Fruit fly (Drosophila melanogaster) whole organism, embryonic: ENCODE data around the gene Rpp14a.

Experiments
- Aef1 ChIP-seq: fragments of 200-800 bp; sonication (Bioruptor generic); IDR thresholded peaks from 3 replicates; pipeline ENCODE4 v1.3.6; 2022; ENCODE audit warnings: missing biosample characterization, missing genetic modification characterization
- B-H2 ChIP-seq: fragments of 200-800 bp; sonication (Bioruptor generic); optimal IDR thresholded peaks from 2 replicates; lab custom pipeline; 2018; ENCODE audit warnings: missing biosample characterization, mild to moderate bottlenecking, missing genetic modification characterization
- Blimp-1 ChIP-seq: fragments of 200-800 bp; sonication (Bioruptor generic); optimal IDR thresholded peaks from 3 replicates; lab custom pipeline; 2018; ENCODE audit warnings: missing biosample characterization, missing genetic modification characterization, mild to moderate bottlenecking, moderate library complexity, missing genetic modification reagents
- CG1024 ChIP-seq: fragments of 200-800 bp; sonication (Bioruptor generic); IDR thresholded peaks from 2 replicates; pipeline ENCODE4 v1.3.6; 2022; ENCODE audit warnings: missing biosample characterization, missing genetic modification characterization
- CG11456 ChIP-seq: fragments of 200-800 bp; sonication (Bioruptor generic); IDR thresholded peaks from 3 replicates; pipeline ENCODE4 v1.3.6; 2022; ENCODE audit warnings: missing biosample characterization, missing genetic modification characterization
- CG17568 ChIP-seq: fragments of 200-800 bp; sonication (Bioruptor generic); optimal IDR thresholded peaks from 2 replicates; lab custom pipeline; 2018; ENCODE audit warnings: missing biosample characterization, mild to moderate bottlenecking, missing genetic modification characterization, moderate library complexity
- CG17612 ChIP-seq: fragments of 200-800 bp; sonication (Bioruptor generic); IDR thresholded peaks from 2 replicates; pipeline ENCODE4 v1.3.6; 2022; ENCODE audit warnings: missing biosample characterization, missing genetic modification characterization
- CG18262 ChIP-seq: fragments of 200-800 bp; optimal IDR thresholded peaks from 3 replicates; lab custom pipeline; 2019; ENCODE audit warnings: missing biosample characterization, mild to moderate bottlenecking, missing genetic modification characterization, moderate library complexity
- CG2129 ChIP-seq: fragments of 200-800 bp; sonication (Bioruptor generic); IDR thresholded peaks from 2 replicates; pipeline ENCODE4 v1.3.6; 2022; ENCODE audit warnings: missing biosample characterization, missing genetic modification characterization; ENCODE audit not compliant: partially characterized antibody
- CG30020 ChIP-seq: fragments of 200-800 bp; optimal IDR thresholded peaks from 2 replicates; lab custom pipeline; 2019; ENCODE audit warnings: missing biosample characterization, mild to moderate bottlenecking, missing genetic modification characterization, moderate library complexity
- CG30431 ChIP-seq: fragments of 200-800 bp; sonication (Bioruptor generic); optimal IDR thresholded peaks from 2 replicates; lab custom pipeline; 2017; ENCODE audit warnings: missing biosample characterization, missing genetic modification characterization
- CG31365 ChIP-seq: fragments of 200-800 bp; sonication (Bioruptor generic); optimal IDR thresholded peaks from 2 replicates; lab custom pipeline; 2018; ENCODE audit warnings: missing biosample characterization, mild to moderate bottlenecking, missing genetic modification characterization
- CG3281 ChIP-seq: fragments of 200-800 bp; sonication (Bioruptor generic); optimal IDR thresholded peaks from 3 replicates; lab custom pipeline; 2017; ENCODE audit warnings: missing biosample characterization, mild to moderate bottlenecking, missing genetic modification characterization
- CG34422 ChIP-seq: fragments of 200-800 bp; sonication (Bioruptor generic); IDR thresholded peaks from 3 replicates; pipeline ENCODE4 v1.3.6; 2022; ENCODE audit warnings: missing biosample characterization, missing genetic modification characterization
- CG3847 ChIP-seq: fragments of 200-800 bp; sonication (Bioruptor generic); IDR thresholded peaks from 2 replicates; pipeline ENCODE4 v1.3.6; 2022; ENCODE audit warnings: missing biosample characterization, missing genetic modification characterization
- CG5180 ChIP-seq: fragments of 200-800 bp; sonication (Bioruptor generic); optimal IDR thresholded peaks from 3 replicates; lab custom pipeline; 2017; ENCODE audit warnings: missing biosample characterization, missing genetic modification characterization, mild to moderate bottlenecking, moderate library complexity, missing genetic modification reagents
- CG6689 ChIP-seq: fragments of 200-800 bp; sonication (Bioruptor generic); IDR thresholded peaks from 2 replicates; pipeline ENCODE4 v1.3.6; 2022; ENCODE audit warnings: missing biosample characterization, missing genetic modification characterization
- CG6791 ChIP-seq: fragments of 200-800 bp; sonication (Bioruptor generic); IDR thresholded peaks from 3 replicates; pipeline ENCODE4 v1.3.6; 2022; ENCODE audit warnings: missing biosample characterization, missing genetic modification characterization; ENCODE audit not compliant: partially characterized antibody
- CG7556 ChIP-seq: fragments of 200-800 bp; sonication (Bioruptor generic); optimal IDR thresholded peaks from 2 replicates; lab custom pipeline; 2017; ENCODE audit warnings: missing biosample characterization, mild to moderate bottlenecking, missing genetic modification characterization
- CG7839 ChIP-seq: fragments of 200-800 bp; sonication (Bioruptor generic); optimal IDR thresholded peaks from 3 replicates; lab custom pipeline; 2018; ENCODE audit warnings: missing biosample characterization, mild to moderate bottlenecking, missing genetic modification characterization, moderate library complexity
- CG8765 ChIP-seq: fragments of 200-800 bp; sonication (Bioruptor generic); IDR thresholded peaks from 2 replicates; pipeline ENCODE4 v1.3.6; 2022; ENCODE audit warnings: missing biosample characterization, missing genetic modification characterization
- CG8944 ChIP-seq: fragments of 200-800 bp; sonication (Bioruptor generic); optimal IDR thresholded peaks from 3 replicates; lab custom pipeline; 2016; ENCODE audit warnings: missing biosample characterization, missing genetic modification characterization
- D ChIP-seq, 2 experiments: fragments of 200-800 bp in 1 of 2; fragments of >200 bp in 1 of 2; sonication (Bioruptor generic) in 1 of 2; optimal IDR thresholded peaks; 2 replicates in 1 of 2; 3 replicates in 1 of 2; lab custom pipeline; 2017; ENCODE audit warnings: mild to moderate bottlenecking in 1 of 2, missing biosample characterization in 1 of 2, missing genetic modification characterization in 1 of 2, missing genetic modification reagents in 1 of 2
- Dip3 ChIP-seq: fragments of 200-800 bp; sonication (Bioruptor generic); optimal IDR thresholded peaks from 3 replicates; lab custom pipeline; 2016; ENCODE audit warnings: missing biosample characterization, missing genetic modification characterization
- E2f1 ChIP-seq: fragments of 200-800 bp; sonication (Bioruptor generic); IDR thresholded peaks from 2 replicates; pipeline ENCODE4 v1.3.6; 2022; ENCODE audit warnings: missing biosample characterization, missing genetic modification characterization
- HHEX ChIP-seq: fragments of 200-800 bp; sonication (Bioruptor generic); optimal IDR thresholded peaks from 3 replicates; lab custom pipeline; 2017; ENCODE audit warnings: missing biosample characterization, mild to moderate bottlenecking, missing genetic modification characterization, missing genetic modification reagents
- Mad ChIP-seq: fragments of 200-800 bp; sonication (Bioruptor generic); optimal IDR thresholded peaks from 2 replicates; lab custom pipeline; 2016; ENCODE audit warnings: missing biosample characterization, missing genetic modification characterization
- Med ChIP-seq: fragments of 200-800 bp; sonication (Bioruptor generic); peaks from one replicate; lab custom pipeline; 2016; ENCODE audit warnings: missing biosample characterization, missing genetic modification characterization, mild to moderate bottlenecking, inconsistent platforms, moderate library complexity
- Mes4 ChIP-seq: fragments of 200-800 bp; sonication (Bioruptor generic); optimal IDR thresholded peaks from 2 replicates; lab custom pipeline; 2016; ENCODE audit warnings: missing biosample characterization, missing genetic modification characterization
- Oaz ChIP-seq: fragments of 200-800 bp; sonication (Bioruptor generic); IDR thresholded peaks from 2 replicates; pipeline ENCODE4 v1.3.6; 2022; ENCODE audit warnings: missing biosample characterization, missing genetic modification characterization
- PHDP ChIP-seq: fragments of 200-800 bp; sonication (Bioruptor generic); optimal IDR thresholded peaks from 3 replicates; lab custom pipeline; 2018; ENCODE audit warnings: missing biosample characterization, mild to moderate bottlenecking, missing genetic modification characterization, moderate library complexity
- Ptx1 ChIP-seq: fragments of 200-800 bp; sonication (Bioruptor generic); IDR thresholded peaks from 2 replicates; pipeline ENCODE4 v1.3.6; 2022; ENCODE audit warnings: missing biosample characterization, missing genetic modification characterization
- Sox100B ChIP-seq: fragments of 200-800 bp; sonication (Bioruptor generic); optimal IDR thresholded peaks from 3 replicates; lab custom pipeline; 2018; ENCODE audit warnings: missing biosample characterization, mild to moderate bottlenecking, missing genetic modification characterization
- Sry-δ ChIP-seq: fragments of 200-800 bp; sonication (Bioruptor generic); optimal IDR thresholded peaks from 2 replicates; lab custom pipeline; 2016; ENCODE audit warnings: missing biosample characterization, missing genetic modification characterization
- Usf ChIP-seq: fragments of 200-800 bp; sonication (Bioruptor generic); optimal IDR thresholded peaks from 2 replicates; lab custom pipeline; 2017; ENCODE audit warnings: missing genotype, missing biosample characterization, missing genetic modification characterization
- Vsx1 ChIP-seq: fragments of 200-800 bp; sonication (Bioruptor generic); optimal IDR thresholded peaks from 2 replicates; lab custom pipeline; 2017; ENCODE audit warnings: missing biosample characterization, mild to moderate bottlenecking, missing genetic modification characterization, missing genetic modification reagents
- bcd ChIP-seq: fragments of 200-800 bp; sonication (Bioruptor generic); optimal IDR thresholded peaks from 2 replicates; lab custom pipeline; 2017; ENCODE audit warnings: missing biosample characterization, mild to moderate bottlenecking, missing genetic modification characterization
- ftz-f1 ChIP-seq: fragments of 200-800 bp; sonication (Bioruptor generic); optimal IDR thresholded peaks from 2 replicates; lab custom pipeline; 2016; ENCODE audit warnings: missing biosample characterization, missing genetic modification characterization
- gsb-n ChIP-seq: fragments of 200-800 bp; sonication (Bioruptor generic); optimal IDR thresholded peaks from 3 replicates; lab custom pipeline; 2018; ENCODE audit warnings: missing biosample characterization, mild to moderate bottlenecking, missing genetic modification characterization
- pan ChIP-seq, 4 experiments: fragments of >200 bp in 3 of 4; fragments of 200-800 bp in 1 of 4; sonication (Bioruptor generic) in 1 of 4; optimal IDR thresholded peaks in 3 of 4; IDR thresholded peaks in 1 of 4; 2 replicates each; pipeline versions ENCODE4 v1.3.6 to Lab custom; 2017 to 2022; ENCODE audit warnings: missing biosample characterization in 2 of 4, missing genetic modification characterization in 2 of 4, mixed read lengths in 1 of 4
- peb ChIP-seq: fragments of 200-800 bp; sonication (Bioruptor generic); IDR thresholded peaks from 2 replicates; pipeline ENCODE4 v1.3.6; 2022; ENCODE audit warnings: missing biosample characterization, missing genetic modification characterization
- pita ChIP-seq: fragments of 200-800 bp; sonication (Bioruptor generic); optimal IDR thresholded peaks from 2 replicates; lab custom pipeline; 2017; ENCODE audit warnings: missing biosample characterization, mild to moderate bottlenecking, missing genetic modification characterization
- prd ChIP-seq, 3 experiments: fragments of >200 bp in 2 of 3; fragments of 200-800 bp in 1 of 3; sonication (Bioruptor generic) in 1 of 3; optimal IDR thresholded peaks in 2 of 3; IDR thresholded peaks in 1 of 3; 2 replicates in 2 of 3; 3 replicates in 1 of 3; pipeline versions ENCODE4 v1.3.6 to Lab custom; 2017 to 2022; ENCODE audit warnings: missing biosample characterization in 1 of 3, missing genetic modification characterization in 1 of 3
- ro ChIP-seq: fragments of 200-800 bp; sonication (Bioruptor generic); IDR thresholded peaks from 2 replicates; pipeline ENCODE4 v1.3.6; 2022; ENCODE audit warnings: missing biosample characterization, missing genetic modification characterization
- shn ChIP-seq: fragments of 200-800 bp; sonication (Bioruptor generic); optimal IDR thresholded peaks from 3 replicates; lab custom pipeline; 2016; ENCODE audit warnings: missing biosample characterization, missing genetic modification characterization
- sim ChIP-seq: fragments of 200-800 bp; sonication (Bioruptor generic); IDR thresholded peaks from 2 replicates; pipeline ENCODE4 v1.3.6; 2022; ENCODE audit warnings: missing biosample characterization, missing genetic modification characterization
- slou ChIP-seq: fragments of 200-800 bp; sonication (Bioruptor generic); optimal IDR thresholded peaks from 3 replicates; lab custom pipeline; 2016; ENCODE audit warnings: missing biosample characterization, missing genetic modification characterization
- so ChIP-seq: fragments of 200-800 bp; sonication (Bioruptor generic); IDR thresholded peaks from 3 replicates; pipeline ENCODE4 v1.3.6; 2022; ENCODE audit warnings: missing biosample characterization, missing genetic modification characterization

Gene Rpp14a

dm6 chr3R:30056592-30057135, at the start of gene Rpp14a, which contains the start of gene CG7950 (continued):
- TF ChIP-seq CG17612 (GFP tag; lab: Robert Waterston, UW) = peak; percentile 61
- TF ChIP-seq slou = peak; percentile 43
- TF ChIP-seq sim = no peak
- peak; percentile 73; the same call in 2 of the 3 replicates for TF ChIP-seq CG11456 (GFP tag; lab: Robert Waterston, UW)
- peak; percentile 25; the same call in 1 of the 2 replicates for TF ChIP-seq CG1024 (GFP tag; lab: Robert Waterston, UW)
- TF ChIP-seq CG18262 (tag; lab: Kevin White, UChicago) = peak; percentile 63
- no peak for TF ChIP-seq pita (GFP tag; lab: Kevin White, UChicago)
- peak; percentile 42 for TF ChIP-seq HHEX (GFP tag; lab: Kevin White, UChicago)
- TF ChIP-seq peb (GFP tag; lab: Robert Waterston, UW) = no peak
- 0 out of 2 replicates have a peak, but pooled peaks have one; percentile 33 for TF ChIP-seq Oaz (GFP tag; lab: Robert Waterston, UW)
- peak; percentile 49 for TF ChIP-seq bcd (GFP tag; lab: Kevin White, UChicago)
- no peak for TF ChIP-seq Sox100B (GFP tag; lab: Kevin White, UChicago)
- peak; percentile 84 for TF ChIP-seq Dip3 (GFP tag; lab: Kevin White, UChicago)
- TF ChIP-seq so (GFP tag; lab: Robert Waterston, UW) = peak; percentile 77; the same call in 2 of the 3 replicates
- peak; percentile 82 for TF ChIP-seq Aef1
- peak; percentile 82 for TF ChIP-seq CG3847 (GFP tag; lab: Robert Waterston, UW)
- TF ChIP-seq PHDP = peak; percentile 85
- peak; percentile 85; the same call in 2 of the 3 replicates for TF ChIP-seq CG34422
- no peak for TF ChIP-seq CG17568 (GFP tag; lab: Kevin White, UChicago)
- peak; percentile 44 for TF ChIP-seq CG7556 (GFP tag; lab: Kevin White, UChicago)
- TF ChIP-seq ftz-f1 (GFP tag; lab: Kevin White, UChicago) = no peak
- peak; percentile 83 for TF ChIP-seq Mad (GFP tag; lab: Kevin White, UChicago)
- TF ChIP-seq Vsx1 (GFP tag; lab: Kevin White, UChicago) = no peak
- peak; percentile 57 for TF ChIP-seq Sry-δ (GFP tag; lab: Kevin White, UChicago)
- TF ChIP-seq Ptx1 (GFP tag; lab: Robert Waterston, UW) = peak; percentile 80
- TF ChIP-seq CG7839 (tag; lab: Kevin White, UChicago) = peak; percentile 69
- TF ChIP-seq Blimp-1 = peak; percentile 65
- TF ChIP-seq Usf = peak; percentile 27
- TF ChIP-seq ro (GFP tag; lab: Robert Waterston, UW) = no peak
- peak; percentile 62 for TF ChIP-seq CG8944 (GFP tag; lab: Kevin White, UChicago)
- TF ChIP-seq CG6791 (GFP tag; lab: Robert Waterston, UW) = no peak
- TF ChIP-seq D (optimal IDR thresholded peaks at IDR 0.05; lab: Kevin White, UChicago) = no peak
- no peak for TF ChIP-seq D (GFP tag; optimal IDR thresholded peaks at IDR 0.05; lab: Kevin White, UChicago)
- no peak for TF ChIP-seq CG5180 (GFP tag; lab: Kevin White, UChicago)
- TF ChIP-seq CG31365 (tag; lab: Kevin White, UChicago) = no peak
- TF ChIP-seq CG2129 (GFP tag; lab: Robert Waterston, UW) = no peak
- peak; percentile 61; the same call in 1 of the 2 replicates for TF ChIP-seq CG8765
- TF ChIP-seq B-H2 (GFP tag; lab: Kevin White, UChicago) = peak; percentile 85
- peak; percentile 72 for TF ChIP-seq Mes4 (GFP tag; lab: Kevin White, UChicago)
- TF ChIP-seq CG3281 (GFP tag; lab: Kevin White, UChicago) = peak; percentile 73
- no peak for TF ChIP-seq pan (optimal IDR thresholded peaks at IDR 0.05; lab: Kevin White, UChicago)
- peak in 1 of 2 experiments; percentile 79 for TF ChIP-seq pan (GFP tag; optimal IDR thresholded peaks at IDR 0.05 in 1 of 2, IDR thresholded peaks at IDR 0.05 in 1 of 2)
- TF ChIP-seq gsb-n (tag; lab: Kevin White, UChicago) = peak; percentile 42
- TF ChIP-seq shn = peak; percentile 88
- peak; percentile 97 for TF ChIP-seq Med (GFP tag; lab: Kevin White, UChicago)
- peak; percentile 46 for TF ChIP-seq CG30020 (tag; lab: Kevin White, UChicago)
- TF ChIP-seq CG30431 (GFP tag; lab: Kevin White, UChicago) = peak; percentile 21
- peak; percentile 70 for TF ChIP-seq CG6689
- TF ChIP-seq prd (optimal IDR thresholded peaks at IDR 0.05; lab: Kevin White, UChicago) = no peak
- TF ChIP-seq prd (GFP tag; IDR thresholded peaks at IDR 0.05; lab: Robert Waterston, UW) = peak; percentile 85
- peak; percentile 69 for TF ChIP-seq E2f1 (GFP tag; lab: Robert Waterston, UW)
